Worm (Caenorhabditis elegans): ENCODE data around the gene C35D10.12.

DNA sequence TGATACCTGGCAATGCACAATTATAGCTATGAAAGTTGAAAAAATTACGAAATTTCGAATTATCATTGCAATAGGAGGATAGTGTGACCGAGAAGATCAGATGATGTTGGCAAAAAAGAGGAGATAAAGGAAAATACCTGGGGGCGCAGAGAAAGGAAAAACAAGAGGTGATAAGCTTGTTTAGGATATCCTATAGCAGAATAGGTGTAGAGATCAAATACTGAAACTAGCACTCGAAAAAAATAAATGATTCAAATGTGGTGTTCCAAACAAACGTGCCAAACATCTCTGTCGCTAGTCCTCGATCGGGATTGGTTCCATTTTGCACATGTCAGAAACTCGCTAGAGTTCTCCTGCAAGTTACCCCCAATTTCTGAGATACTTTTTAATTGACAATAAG lies 45.1 kb downstream of the C35D10.12 start, which contains the start of gene F26A1.9:
- TF ChIP-seq klf-2 (GFP tag; conservative IDR thresholded peaks at IDR 0.05), result no peak
- TF ChIP-seq med-1 (GFP tag; optimal IDR thresholded peaks at IDR 0.05; ENCODE audit: insufficient read depth), result no peak
- no peak for TF ChIP-seq flt-1 (GFP tag; IDR thresholded peaks at IDR 0.05)
- no peak for TF ChIP-seq tab-1 (GFP tag; IDR thresholded peaks at IDR 0.05)
- no peak for TF ChIP-seq T22C8.4 (GFP tag; IDR thresholded peaks at IDR 0.05)
- TF ChIP-seq ztf-23 (GFP tag; IDR thresholded peaks at IDR 0.05), result no peak
- TF ChIP-seq ztf-29 (GFP tag; IDR thresholded peaks at IDR 0.05), result no peak
- no peak for TF ChIP-seq ref-1 (GFP tag; conservative IDR thresholded peaks at IDR 0.05)

All from whole organism, midembryonic.